Worm (Caenorhabditis elegans) whole organism, L4 larva: ENCODE results near the gene vgln-1.

Experiments
- D1046.2 ChIP-seq: fragments of 200-800 bp; sonication (Bioruptor generic); IDR thresholded peaks from 2 replicates; pipeline ENCODE4 v1.3.6; 2022; ENCODE audit warnings: missing genetic modification characterization, missing compliant biosample characterization
- F10B5.3 ChIP-seq: sonication (generic microtip); optimal IDR thresholded peaks from 2 replicates; lab custom pipeline; 2016; ENCODE audit warnings: mild to moderate bottlenecking, missing genetic modification characterization, missing compliant biosample characterization
- F26F4.8 ChIP-seq: fragments of 200-800 bp; sonication (Bioruptor generic); conservative IDR thresholded peaks from 2 replicates; pipeline ENCODE4 v1.3.6; 2022; ENCODE audit warnings: missing genetic modification characterization, missing compliant biosample characterization
- F49E8.2 ChIP-seq: sonication (generic microtip); optimal IDR thresholded peaks from 2 replicates; lab custom pipeline; 2016; ENCODE audit warnings: missing compliant biosample characterization, mild to moderate bottlenecking, missing genetic modification characterization, borderline replicate concordance
- T26A8.4 ChIP-seq: fragments of 200-800 bp; sonication (Bioruptor generic); IDR thresholded peaks from 2 replicates; pipeline ENCODE4 v1.3.6; 2022; ENCODE audit warnings: missing genetic modification characterization, missing compliant biosample characterization
- Y105C5A.15 ChIP-seq: fragments of 200-800 bp; sonication (Bioruptor generic); IDR thresholded peaks from 2 replicates; pipeline ENCODE4 v1.3.6; 2022; ENCODE audit warnings: missing genetic modification characterization, missing compliant biosample characterization
- Y48G9A.11 ChIP-seq: fragments of 200-800 bp; sonication (Bioruptor generic); IDR thresholded peaks from 2 replicates; pipeline ENCODE4 v1.3.6; 2022; ENCODE audit warnings: missing genetic modification reagents, missing genetic modification characterization, missing compliant biosample characterization
- Y5F2A.4 ChIP-seq: fragments of 200-800 bp; sonication (Bioruptor generic); optimal IDR thresholded peaks from 2 replicates; lab custom pipeline; 2018; ENCODE audit warnings: mild to moderate bottlenecking, missing genetic modification characterization, missing compliant biosample characterization
- Y75B8A.6 ChIP-seq: fragments of 200-800 bp; sonication (Bioruptor generic); IDR thresholded peaks from 2 replicates; pipeline ENCODE4 v1.3.6; 2022; ENCODE audit warnings: missing genetic modification reagents, missing genetic modification characterization, missing compliant biosample characterization
- ama-1 ChIP-seq: fragments of 150-350 bp; optimal IDR thresholded peaks from 2 replicates; lab custom pipeline; 2014; ENCODE audit warnings: inconsistent platforms, mixed read lengths
- ceh-20 ChIP-seq: fragments of 200-800 bp; sonication (Bioruptor generic); IDR thresholded peaks from 2 replicates; pipeline ENCODE4 v1.3.6; 2022; ENCODE audit warnings: missing genetic modification reagents, missing genetic modification characterization, missing compliant biosample characterization
- ceh-82 ChIP-seq: sonication (generic microtip); optimal IDR thresholded peaks from 2 replicates; lab custom pipeline; 2017; ENCODE audit warnings: missing biosample characterization, missing genetic modification characterization
- ctbp-1 ChIP-seq: fragments of 200-800 bp; sonication (Bioruptor generic); IDR thresholded peaks from 2 replicates; pipeline ENCODE4 v1.3.6; 2022; ENCODE audit warnings: missing genetic modification reagents, missing genetic modification characterization, missing compliant biosample characterization
- daf-12 ChIP-seq: fragments of 150-350 bp; optimal IDR thresholded peaks from 2 replicates; lab custom pipeline; 2014; ENCODE audit warnings: missing biosample characterization, missing genetic modification reagents, missing genetic modification characterization
- daf-16 ChIP-seq, 3 experiments: sonication (generic microtip); optimal IDR thresholded peaks; 2 replicates each; lab custom pipeline; 2016 to 2017; ENCODE audit warnings: missing genetic modification characterization in 3 of 3, missing genetic modification reagents in 3 of 3, mild to moderate bottlenecking in 2 of 3, missing compliant biosample characterization in 2 of 3, missing biosample characterization in 1 of 3, moderate library complexity in 1 of 3
- daf-8 ChIP-seq: fragments of 200-800 bp; sonication (Bioruptor generic); IDR thresholded peaks from 2 replicates; pipeline ENCODE4 v1.3.6; 2022; ENCODE audit warnings: missing genetic modification characterization, missing compliant biosample characterization
- dmd-9 ChIP-seq: fragments of 200-800 bp; sonication (Bioruptor generic); IDR thresholded peaks from 2 replicates; pipeline ENCODE4 v1.3.6; 2022; ENCODE audit warnings: missing genetic modification reagents, missing genetic modification characterization, missing compliant biosample characterization
- dpl-1 ChIP-seq: fragments of 150-350 bp; optimal IDR thresholded peaks from 2 replicates; lab custom pipeline; 2014; ENCODE audit warnings: missing biosample characterization, missing genetic modification reagents, missing genetic modification characterization
- duxl-1 ChIP-seq: sonication (generic microtip); optimal IDR thresholded peaks from 2 replicates; lab custom pipeline; 2016; ENCODE audit warnings: mild to moderate bottlenecking, missing genetic modification characterization, moderate library complexity, missing compliant biosample characterization; ENCODE audit not compliant: poor library complexity
- dve-1 ChIP-seq: sonication (generic microtip); optimal IDR thresholded peaks from 2 replicates; lab custom pipeline; 2017; ENCODE audit warnings: antibody characterized with exemption, mild to moderate bottlenecking, missing genetic modification characterization, missing compliant biosample characterization; ENCODE audit not compliant: insufficient read depth
- egl-27 ChIP-seq: sonication (generic microtip); optimal IDR thresholded peaks from 3 replicates; lab custom pipeline; 2017; ENCODE audit warnings: missing biosample characterization, missing genetic modification reagents, missing genetic modification characterization
- egl-43 ChIP-seq: fragments of 200-800 bp; sonication (Bioruptor generic); IDR thresholded peaks from 2 replicates; pipeline ENCODE4 v1.3.6; 2022; ENCODE audit warnings: missing genetic modification reagents, missing genetic modification characterization, missing compliant biosample characterization
- fkh-10 ChIP-seq: fragments of 150-350 bp; optimal IDR thresholded peaks from 2 replicates; lab custom pipeline; 2014; ENCODE audit warnings: missing biosample characterization, missing genetic modification reagents, missing genetic modification characterization
- fos-1 ChIP-seq: fragments of 150-350 bp; optimal IDR thresholded peaks from 2 replicates; lab custom pipeline; 2014; ENCODE audit warnings: missing biosample characterization, missing genetic modification characterization
- hif-1 ChIP-seq, 2 experiments: sonication (generic microtip); optimal IDR thresholded peaks; 2 replicates each; lab custom pipeline; 2016 to 2017; ENCODE audit warnings: missing compliant biosample characterization in 2 of 2, missing genetic modification characterization in 2 of 2, missing genetic modification reagents in 2 of 2, missing genotype in 2 of 2, mild to moderate bottlenecking in 1 of 2
- hmg-1.1 ChIP-seq: fragments of 200-800 bp; sonication (Bioruptor generic); IDR thresholded peaks from 2 replicates; pipeline ENCODE4 v1.3.6; 2022; ENCODE audit warnings: missing genetic modification reagents, missing genetic modification characterization, missing compliant biosample characterization
- lin-1 ChIP-seq: fragments of 200-800 bp; sonication (Bioruptor generic); IDR thresholded peaks from 2 replicates; pipeline ENCODE4 v1.3.6; 2022; ENCODE audit warnings: missing genetic modification reagents, missing genetic modification characterization, missing compliant biosample characterization
- lin-29 ChIP-seq: fragments of 200-800 bp; sonication (Bioruptor generic); IDR thresholded peaks from 2 replicates; pipeline ENCODE4 v1.3.6; 2022; ENCODE audit warnings: missing genetic modification reagents, missing genetic modification characterization, missing compliant biosample characterization
- lin-38 ChIP-seq: fragments of 200-800 bp; sonication (Bioruptor generic); IDR thresholded peaks from 2 replicates; pipeline ENCODE4 v1.3.6; 2022; ENCODE audit warnings: missing genetic modification reagents, missing genetic modification characterization, missing compliant biosample characterization
- lsy-2 ChIP-seq, 2 experiments: fragments of 150-350 bp in 1 of 2; sonication (generic microtip) in 1 of 2; optimal IDR thresholded peaks; 2 replicates each; lab custom pipeline; 2014 to 2017; ENCODE audit warnings: missing biosample characterization in 2 of 2, missing genetic modification characterization in 2 of 2
- mdl-1 ChIP-seq, 2 experiments: fragments of 150-350 bp in 1 of 2; sonication (generic microtip) in 1 of 2; optimal IDR thresholded peaks; 2 replicates each; lab custom pipeline; 2014 to 2017; ENCODE audit warnings: missing biosample characterization in 2 of 2, missing genetic modification characterization in 2 of 2
- mep-1 ChIP-seq: fragments of 150-350 bp; sonication (generic microtip); optimal IDR thresholded peaks from 3 replicates; lab custom pipeline; 2014; ENCODE audit warnings: missing biosample characterization, missing genetic modification characterization
- mes-2 ChIP-seq: sonication (generic microtip); optimal IDR thresholded peaks from 2 replicates; lab custom pipeline; 2016; ENCODE audit warnings: missing genotype, mild to moderate bottlenecking, missing genetic modification characterization, missing compliant biosample characterization; ENCODE audit not compliant: poor library complexity, severe bottlenecking
- nhr-111 ChIP-seq: fragments of 200-800 bp; sonication (Bioruptor generic); optimal IDR thresholded peaks from 2 replicates; lab custom pipeline; 2018; ENCODE audit warnings: mild to moderate bottlenecking, missing genetic modification characterization, missing compliant biosample characterization
- nhr-6 ChIP-seq: fragments of 150-350 bp; optimal IDR thresholded peaks from 2 replicates; lab custom pipeline; 2014; ENCODE audit warnings: missing biosample characterization, missing genetic modification characterization
- nhr-77 ChIP-seq: fragments of 150-350 bp; optimal IDR thresholded peaks from 2 replicates; lab custom pipeline; 2014; ENCODE audit warnings: missing biosample characterization, missing genetic modification characterization
- pha-4 ChIP-seq, 2 experiments: fragments of 150-350 bp in 1 of 2; fragments of 200-800 bp in 1 of 2; sonication (Bioruptor generic) in 1 of 2; IDR thresholded peaks in 1 of 2; optimal IDR thresholded peaks in 1 of 2; 2 replicates each; pipeline versions ENCODE4 v1.3.6 to Lab custom; 2014 to 2022; ENCODE audit warnings: missing genetic modification characterization in 2 of 2, missing genetic modification reagents in 2 of 2, missing biosample characterization in 1 of 2, missing compliant biosample characterization in 1 of 2
- rbr-2 ChIP-seq: sonication (generic microtip); optimal IDR thresholded peaks from 2 replicates; lab custom pipeline; 2016; ENCODE audit warnings: missing genotype, missing genetic modification characterization, missing compliant biosample characterization
- sdz-12 ChIP-seq: fragments of 200-800 bp; sonication (Bioruptor generic); optimal IDR thresholded peaks from 2 replicates; lab custom pipeline; 2018; ENCODE audit warnings: mild to moderate bottlenecking, missing genetic modification characterization, missing compliant biosample characterization
- set-16 ChIP-seq: fragments of 200-800 bp; sonication (Bioruptor generic); IDR thresholded peaks from 2 replicates; pipeline ENCODE4 v1.3.6; 2022; ENCODE audit warnings: missing genetic modification reagents, missing genetic modification characterization, missing compliant biosample characterization
- snpc-1.2 ChIP-seq: fragments of 200-800 bp; sonication (Bioruptor generic); IDR thresholded peaks from 2 replicates; pipeline ENCODE4 v1.3.6; 2022; ENCODE audit warnings: missing genetic modification reagents, missing genetic modification characterization, missing compliant biosample characterization
- snpc-4 ChIP-seq: fragments of 150-350 bp; optimal IDR thresholded peaks from 2 replicates; lab custom pipeline; 2014; ENCODE audit warnings: missing biosample characterization, missing genetic modification characterization
- spr-1 ChIP-seq: sonication (generic microtip); optimal IDR thresholded peaks from 2 replicates; lab custom pipeline; 2016; ENCODE audit warnings: mild to moderate bottlenecking, missing genetic modification characterization, missing compliant biosample characterization
- unc-62 ChIP-seq, 3 experiments: fragments of 150-350 bp in 1 of 3; sonication (generic microtip); optimal IDR thresholded peaks in 2 of 3; peaks in 1 of 3; 1 replicate in 1 of 3; 2 replicates in 2 of 3; lab custom pipeline; 2014 to 2017; ENCODE audit warnings: missing biosample characterization in 3 of 3, missing genetic modification characterization in 3 of 3, missing genetic modification reagents in 3 of 3, missing genotype in 1 of 3
- vab-7 ChIP-seq: fragments of 200-800 bp; sonication (Bioruptor generic); IDR thresholded peaks from 2 replicates; pipeline ENCODE4 v1.3.6; 2022; ENCODE audit warnings: missing genetic modification reagents, missing genetic modification characterization, missing compliant biosample characterization
- zfp-3 ChIP-seq: fragments of 200-800 bp; sonication (Bioruptor generic); conservative IDR thresholded peaks from 2 replicates; pipeline ENCODE4 v1.3.6; 2022; ENCODE audit warnings: missing genetic modification reagents, missing genetic modification characterization, missing compliant biosample characterization
- zip-2 ChIP-seq: fragments of 150-350 bp; optimal IDR thresholded peaks from 2 replicates; lab custom pipeline; 2014; ENCODE audit warnings: missing biosample characterization, missing genetic modification characterization
- ztf-11 ChIP-seq: fragments of 150-350 bp; optimal IDR thresholded peaks from 2 replicates; lab custom pipeline; 2014; ENCODE audit warnings: missing biosample characterization, missing genetic modification characterization
- ztf-7 ChIP-seq: fragments of 150-350 bp; optimal IDR thresholded peaks from 2 replicates; lab custom pipeline; 2014; ENCODE audit warnings: missing biosample characterization, missing genetic modification characterization

The vgln-1 gene

ce11 chrII:9940430-9940829, 49.5 kb upstream of the vgln-1 start, which contains the start of gene ufd-3 (continued):
- TF ChIP-seq ctbp-1 (GFP tag; lab: Robert Waterston, UW) (0 out of 2 replicates have a peak, but pooled peaks have one; percentile 31), dmd-9 (GFP tag; lab: Robert Waterston, UW) (peak; percentile 81), nhr-6 (peak; percentile 80), F10B5.3 (no peak), egl-27 (tag; lab: Kevin White, UChicago) (no peak), set-16 (GFP tag; lab: Robert Waterston, UW) (no peak), snpc-1.2 (no peak), dve-1 (tag; lab: Kevin White, UChicago) (peak; percentile 70), egl-43 (GFP tag; lab: Robert Waterston, UW) (no peak), nhr-77 (peak; percentile 19), Y105C5A.15 (GFP tag; lab: Robert Waterston, UW) (no peak), fos-1 (tag; lab: Kevin White, UChicago) (no peak), fkh-10 (GFP tag; lab: Kevin White, UChicago) (peak; percentile 51), ceh-82 (tag; lab: Kevin White, UChicago) (no peak), mep-1 (tag; lab: Kevin White, UChicago) (peak; percentile 82), unc-62 (GFP tag; optimal IDR thresholded peaks at IDR 0.05 in 1 of 2; lab: Kevin White, UChicago) (peak in 1 of 2 experiments; percentile 89), unc-62 (tag; optimal IDR thresholded peaks at IDR 0.05; lab: Kevin White, UChicago) (no peak), ztf-11 (no peak), T26A8.4 (0 out of 2 replicates have a peak, but pooled peaks have one; percentile 57), ama-1 (peak; percentile 63), ceh-20 (GFP tag; lab: Robert Waterston, UW) (0 out of 2 replicates have a peak, but pooled peaks have one; percentile 18), zip-2 (tag; lab: Kevin White, UChicago) (no peak), hif-1 (tag; optimal IDR thresholded peaks at IDR 0.05; lab: Kevin White, UChicago) (peak in 1 of 2 experiments; percentile 92), lsy-2 (tag; optimal IDR thresholded peaks at IDR 0.05; lab: Kevin White, UChicago) (peak; percentile 38 to 92), lin-38 (GFP tag; lab: Robert Waterston, UW) (peak; percentile 76), hmg-1.1 (GFP tag; lab: Robert Waterston, UW) (no peak), zfp-3 (0 out of 2 replicates have a peak, but pooled peaks have one; percentile 52), spr-1 (no peak), mdl-1 (tag; optimal IDR thresholded peaks at IDR 0.05; lab: Kevin White, UChicago) (peak in 1 of 2 experiments; percentile 24), daf-12 (tag; lab: Kevin White, UChicago) (no peak), snpc-4 (tag; lab: Kevin White, UChicago) (no peak), D1046.2 (no peak), dpl-1 (GFP tag; lab: Kevin White, UChicago) (peak; percentile 98), Y48G9A.11 (GFP tag; lab: Robert Waterston, UW) (peak; percentile 96), rbr-2 (tag; lab: Kevin White, UChicago) (peak; percentile 66), Y5F2A.4 (no peak), lin-1 (GFP tag; lab: Robert Waterston, UW) (no peak), daf-16 (GFP tag; optimal IDR thresholded peaks at IDR 0.05; lab: Kevin White, UChicago) (peak in 1 of 2 experiments; percentile 31), daf-16 (tag; optimal IDR thresholded peaks at IDR 0.05; lab: Kevin White, UChicago) (peak; percentile 15), duxl-1 (peak; percentile 6), F49E8.2 (tag; lab: Kevin White, UChicago) (peak; percentile 63), daf-8 (GFP tag; lab: Robert Waterston, UW) (no peak), Y75B8A.6 (no peak), pha-4 (GFP tag; IDR thresholded peaks at IDR 0.05; lab: Robert Waterston, UW) (peak; percentile 46; the same call in 1 of the 2 replicates), pha-4 (tag; optimal IDR thresholded peaks at IDR 0.05; lab: Kevin White, UChicago) (peak; percentile 59), mes-2 (peak; percentile 99), ztf-7 (no peak), nhr-111 (no peak), sdz-12 (no peak), vab-7 (GFP tag; lab: Robert Waterston, UW) (no peak), F26F4.8 (GFP tag; lab: Robert Waterston, UW) (no peak), lin-29 (GFP tag; lab: Robert Waterston, UW) (no peak)
